Fruit fly (Drosophila melanogaster) whole organism: ENCODE results near the gene CG32024.

Experiments used
- CG8478 ChIP-seq: fragments of >200 bp; optimal IDR thresholded peaks from 2 replicates; lab custom pipeline; 2018; ENCODE audit warnings: inconsistent platforms
- Dll ChIP-seq: fragments of >200 bp; optimal IDR thresholded peaks from 2 replicates; lab custom pipeline; 2017
- EcR ChIP-seq, 2 experiments: fragments of >200 bp; optimal IDR thresholded peaks; 2 replicates each; lab custom pipeline; 2017; ENCODE audit warnings: missing biosample characterization in 2 of 2, missing genetic modification characterization in 2 of 2, missing genetic modification reagents in 2 of 2
- pan ChIP-seq: fragments of >200 bp; optimal IDR thresholded peaks from 2 replicates; lab custom pipeline; 2017
- psq ChIP-seq: fragments of >200 bp; optimal IDR thresholded peaks from 2 replicates; lab custom pipeline; 2017
- usp ChIP-seq: fragments of >200 bp; optimal IDR thresholded peaks from 2 replicates; lab custom pipeline; 2017; ENCODE audit warnings: missing biosample characterization, missing genetic modification characterization, mixed read lengths

CG32024 gene

DNA sequence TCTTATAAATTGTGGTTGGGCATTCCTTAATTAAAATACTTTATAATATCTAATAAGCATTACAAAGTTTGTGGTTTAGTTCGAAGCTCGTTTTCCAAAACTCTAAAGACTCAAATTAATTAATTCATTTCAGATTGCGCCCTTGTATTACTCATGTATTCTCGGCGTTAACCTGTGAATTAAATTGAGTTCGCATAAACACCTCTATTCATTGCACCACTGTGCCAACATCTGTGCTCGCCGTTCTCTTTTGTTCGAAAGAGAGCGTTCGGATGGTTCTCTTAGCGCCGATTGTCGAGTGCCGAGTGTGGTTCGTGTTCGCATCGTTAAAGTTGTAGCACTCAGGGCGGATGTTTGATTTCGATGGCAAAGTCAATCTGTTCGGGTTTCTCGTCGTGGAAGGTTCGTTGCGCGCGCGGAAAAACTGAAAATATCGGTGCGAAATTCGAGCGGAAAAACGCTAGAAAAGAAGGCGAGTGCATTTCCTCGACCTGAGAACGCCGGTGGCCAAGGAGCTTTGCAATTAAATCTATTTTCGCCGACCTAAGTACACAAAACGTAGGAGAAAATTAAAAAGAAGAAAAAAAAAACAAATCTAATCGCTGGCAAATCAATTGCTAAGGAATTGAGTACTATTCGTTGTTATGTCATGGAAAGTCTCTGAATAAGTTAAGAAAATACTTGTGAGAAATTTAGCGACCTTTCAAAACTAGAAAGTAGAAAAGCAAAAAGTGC, 19.9 kb downstream of the CG32024 start, which contains the start of gene dally:
Gene dally, plus strand, starts transcription at position 373 of the 735 bp plus-strand sequence.
- TF ChIP-seq pan (lab: Kevin White, UChicago) (no peak), Dll (lab: Kevin White, UChicago) (no peak)

- no peak for TF ChIP-seq EcR (GFP tag; optimal IDR thresholded peaks at IDR 0.05; lab: Kevin White, UChicago)
- no peak for TF ChIP-seq Dll (lab: Kevin White, UChicago)
- no peak for TF ChIP-seq usp (GFP tag; lab: Kevin White, UChicago)
- no peak for TF ChIP-seq pan (lab: Kevin White, UChicago)
- TF ChIP-seq psq (lab: Kevin White, UChicago), result no peak
- TF ChIP-seq CG8478 (lab: Kevin White, UChicago), result no peak
Measured at dm6 chr3L:8827868-8828159, 20.4 kb downstream of the CG32024 start.

dm6 chr3L:8829572-8829971, 22.2 kb downstream of the CG32024 start:
- TF ChIP-seq Dll (lab: Kevin White, UChicago), result no peak
- no peak for TF ChIP-seq usp (GFP tag; lab: Kevin White, UChicago)
- TF ChIP-seq CG8478 (lab: Kevin White, UChicago), result no peak
- no peak for TF ChIP-seq psq (lab: Kevin White, UChicago)
- no peak for TF ChIP-seq pan (lab: Kevin White, UChicago)
- TF ChIP-seq EcR (GFP tag; optimal IDR thresholded peaks at IDR 0.05; lab: Kevin White, UChicago), result no peak

DNA sequence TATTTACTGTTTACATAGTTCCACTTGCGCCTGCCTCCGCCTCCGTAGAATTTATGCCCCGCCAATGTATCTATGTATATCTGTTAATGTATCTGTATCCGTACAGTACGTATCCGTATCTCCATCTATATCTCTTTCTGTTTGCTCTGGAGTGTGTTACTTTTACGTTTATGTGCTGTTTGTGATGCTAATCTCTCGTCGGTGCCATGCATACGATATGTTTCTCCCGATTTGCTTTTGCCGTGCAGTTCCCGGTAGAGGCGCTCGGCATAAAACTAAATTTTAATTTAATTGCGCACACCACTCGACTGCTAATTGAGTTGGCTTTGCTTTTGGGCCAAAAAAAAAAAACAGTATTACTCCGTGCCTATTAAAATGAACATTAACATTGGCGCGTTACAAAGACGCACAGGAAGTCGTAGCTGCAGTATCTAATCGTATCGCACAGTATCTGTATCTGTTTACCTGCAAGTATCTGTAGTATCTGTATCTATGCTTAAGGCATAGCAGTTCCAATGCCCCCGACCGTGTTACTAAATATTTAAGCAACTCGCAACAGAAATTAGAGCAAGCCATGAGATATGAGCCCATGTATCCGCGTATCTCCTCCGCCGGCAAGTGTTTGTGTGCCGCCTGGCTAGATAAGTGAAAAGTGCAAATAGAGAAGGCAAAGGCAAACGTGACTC, 22.8 kb downstream of the CG32024 start:
- TF ChIP-seq usp (GFP tag; lab: Kevin White, UChicago) (no peak), Dll (lab: Kevin White, UChicago) (no peak), psq (lab: Kevin White, UChicago) (no peak), pan (lab: Kevin White, UChicago) (no peak), EcR (GFP tag; optimal IDR thresholded peaks at IDR 0.05; lab: Kevin White, UChicago) (no peak), CG8478 (lab: Kevin White, UChicago) (no peak)

DNA sequence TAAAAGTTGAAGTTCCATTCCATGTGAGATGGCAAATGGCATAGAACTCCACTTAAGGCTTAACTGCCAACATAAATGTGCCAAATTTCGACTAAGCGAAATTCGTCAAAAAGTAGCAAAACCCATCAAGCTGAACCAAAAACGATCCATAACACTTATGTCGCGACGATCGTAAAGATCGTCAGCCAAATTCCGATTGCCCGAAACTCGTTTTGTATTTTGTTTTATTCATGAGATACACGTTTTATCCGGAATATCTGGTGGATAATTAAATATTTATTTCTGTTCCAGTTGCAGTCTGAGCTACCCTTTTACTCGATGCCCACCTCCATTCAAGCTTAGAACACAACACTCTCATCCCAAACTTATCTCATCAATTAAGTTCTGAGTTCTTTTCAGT, 23.6 kb downstream of the CG32024 start:
- TF ChIP-seq psq (lab: Kevin White, UChicago), result no peak
- no peak for TF ChIP-seq EcR (GFP tag; optimal IDR thresholded peaks at IDR 0.05; lab: Kevin White, UChicago)

DNA sequence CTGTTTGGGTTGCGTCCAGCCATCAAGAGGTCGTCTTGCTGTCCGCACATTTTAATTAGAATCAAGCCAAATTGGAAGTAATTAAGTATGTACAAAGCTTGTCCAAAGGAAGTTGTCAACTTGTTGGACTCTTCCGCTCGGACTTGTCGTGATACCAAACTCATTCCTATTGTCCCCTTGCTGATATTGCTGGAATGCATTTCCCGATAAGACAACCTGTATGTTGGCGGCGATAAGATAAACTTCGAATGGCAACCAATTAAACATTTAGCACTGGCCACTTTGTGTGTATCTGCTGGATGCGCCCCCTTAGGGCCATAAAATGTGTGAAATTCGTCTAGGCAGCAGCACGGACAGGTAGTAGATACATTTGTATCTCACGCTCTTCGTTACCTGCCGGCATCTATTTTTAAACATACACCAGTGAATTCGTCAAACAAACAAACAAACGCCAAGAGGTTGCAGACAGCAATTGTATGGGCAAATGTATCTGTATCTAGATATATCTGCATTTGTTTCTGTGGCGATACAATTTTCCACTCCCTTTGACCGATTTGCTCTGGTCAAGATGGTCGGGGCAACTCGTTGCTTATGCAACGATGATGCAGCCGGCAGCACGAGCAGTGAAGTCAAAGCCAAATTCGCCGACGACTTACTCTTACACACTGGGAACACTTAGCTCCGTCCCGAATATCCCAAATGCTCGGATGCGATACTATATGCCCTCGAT, 25.5 kb downstream of the CG32024 start:
- TF ChIP-seq usp (GFP tag; lab: Kevin White, UChicago) (no peak), CG8478 (lab: Kevin White, UChicago) (no peak), psq (lab: Kevin White, UChicago) (no peak)

DNA sequence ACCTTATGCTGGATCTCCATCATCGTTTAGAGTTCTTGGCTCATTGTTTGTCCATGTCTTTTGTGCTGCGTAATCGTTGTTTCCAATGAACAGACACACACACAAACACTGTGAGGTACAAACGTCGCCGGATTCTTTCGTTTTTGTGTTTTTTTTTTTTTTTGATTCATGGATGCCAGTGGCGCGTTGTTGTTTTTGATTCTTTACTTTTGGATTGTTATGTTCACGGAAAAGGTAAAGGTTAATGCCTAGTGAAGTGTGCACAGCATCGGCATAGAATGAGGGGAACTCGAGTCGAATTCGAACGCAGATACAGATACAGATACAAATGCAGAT, 26.0 kb downstream of the CG32024 start:
- TF ChIP-seq pan (lab: Kevin White, UChicago) (no peak), Dll (lab: Kevin White, UChicago) (no peak), EcR (GFP tag; optimal IDR thresholded peaks at IDR 0.05; lab: Kevin White, UChicago) (no peak), psq (lab: Kevin White, UChicago) (no peak), usp (GFP tag; lab: Kevin White, UChicago) (no peak), CG8478 (lab: Kevin White, UChicago) (no peak)

dm6 chr3L:8834486-8834885, 27.1 kb downstream of the CG32024 start:
- no peak for TF ChIP-seq CG8478 (lab: Kevin White, UChicago)
- no peak for TF ChIP-seq pan (lab: Kevin White, UChicago)
- no peak for TF ChIP-seq EcR (GFP tag; optimal IDR thresholded peaks at IDR 0.05; lab: Kevin White, UChicago)
- no peak for TF ChIP-seq psq (lab: Kevin White, UChicago)
- no peak for TF ChIP-seq Dll (lab: Kevin White, UChicago)
- no peak for TF ChIP-seq usp (GFP tag; lab: Kevin White, UChicago)

dm6 chr3L:8834886-8835285, 27.5 kb downstream of the CG32024 start:
- no peak for TF ChIP-seq Dll (lab: Kevin White, UChicago)
- TF ChIP-seq CG8478 (lab: Kevin White, UChicago), result no peak
- no peak for TF ChIP-seq EcR (GFP tag; optimal IDR thresholded peaks at IDR 0.05; lab: Kevin White, UChicago)
- no peak for TF ChIP-seq pan (lab: Kevin White, UChicago)
- TF ChIP-seq usp (GFP tag; lab: Kevin White, UChicago), result no peak
- TF ChIP-seq psq (lab: Kevin White, UChicago), result no peak

dm6 chr3L:8835441-8835840, 28.0 kb downstream of the CG32024 start:
- TF ChIP-seq Dll (lab: Kevin White, UChicago), result no peak
- TF ChIP-seq usp (GFP tag; lab: Kevin White, UChicago), result no peak
- no peak for TF ChIP-seq pan (lab: Kevin White, UChicago)
- no peak for TF ChIP-seq CG8478 (lab: Kevin White, UChicago)

- TF ChIP-seq EcR (GFP tag; optimal IDR thresholded peaks at IDR 0.05; lab: Kevin White, UChicago) (no peak), CG8478 (lab: Kevin White, UChicago) (no peak), Dll (lab: Kevin White, UChicago) (no peak), pan (lab: Kevin White, UChicago) (no peak), psq (lab: Kevin White, UChicago) (no peak), usp (GFP tag; lab: Kevin White, UChicago) (no peak)
Measured at dm6 chr3L:8836162-8836561, 28.8 kb downstream of the CG32024 start, which contains the start of gene CG32026. Gene CG32026, plus strand, starts transcription at chr3L:8836462.
